Worm (Caenorhabditis elegans) whole organism, mixed stage, embryonic: ENCODE results near the gene W02H3.1.

Experiments
- M03D4.4 ChIP-seq: sonication (generic microtip); optimal IDR thresholded peaks from 2 replicates; lab custom pipeline; 2017; ENCODE audit warnings: mild to moderate bottlenecking, missing genetic modification characterization, missing compliant biosample characterization
- bed-3 ChIP-seq: fragments of 200-800 bp; sonication (Bioruptor generic); optimal IDR thresholded peaks from 3 replicates; lab custom pipeline; 2018; ENCODE audit warnings: mild to moderate bottlenecking, missing genetic modification characterization, moderate library complexity, missing compliant biosample characterization
- blmp-1 ChIP-seq: fragments of 150-350 bp; optimal IDR thresholded peaks from 2 replicates; lab custom pipeline; 2014; ENCODE audit warnings: missing biosample characterization, missing genetic modification characterization
- ceh-43 ChIP-seq: fragments of 200-800 bp; sonication (Bioruptor generic); optimal IDR thresholded peaks from 2 replicates; lab custom pipeline; 2018; ENCODE audit warnings: mild to moderate bottlenecking, missing genetic modification characterization, moderate library complexity, missing compliant biosample characterization
- ceh-83 ChIP-seq: fragments of 200-800 bp; sonication (Bioruptor generic); optimal IDR thresholded peaks from 2 replicates; lab custom pipeline; 2018; ENCODE audit warnings: mild to moderate bottlenecking, missing genetic modification characterization, missing compliant biosample characterization
- ces-1 ChIP-seq: fragments of 150-350 bp; optimal IDR thresholded peaks from 2 replicates; lab custom pipeline; 2014; ENCODE audit warnings: missing biosample characterization, missing genetic modification reagents, missing genetic modification characterization
- cnd-1 ChIP-seq: fragments of 200-800 bp; sonication (Bioruptor generic); optimal IDR thresholded peaks from 2 replicates; lab custom pipeline; 2018; ENCODE audit warnings: mild to moderate bottlenecking, missing genetic modification characterization, missing compliant biosample characterization
- drap-1 ChIP-seq: fragments of 200-800 bp; sonication (Bioruptor generic); optimal IDR thresholded peaks from 3 replicates; lab custom pipeline; 2018; ENCODE audit warnings: mild to moderate bottlenecking, missing genetic modification characterization, missing compliant biosample characterization
- elt-1 ChIP-seq: sonication (generic microtip); optimal IDR thresholded peaks from 2 replicates; lab custom pipeline; 2017; ENCODE audit warnings: missing genetic modification characterization, mild to moderate bottlenecking, missing compliant biosample characterization, antibody characterized with exemption, moderate library complexity, borderline replicate concordance; ENCODE audit not compliant: insufficient read depth
- elt-3 ChIP-seq: fragments of 150-350 bp; optimal IDR thresholded peaks from 2 replicates; lab custom pipeline; 2014; ENCODE audit warnings: missing biosample characterization, missing genetic modification characterization
- flh-1 ChIP-seq: fragments of 200-800 bp; sonication (Bioruptor generic); optimal IDR thresholded peaks from 2 replicates; lab custom pipeline; 2018; ENCODE audit warnings: mild to moderate bottlenecking, missing genetic modification characterization, moderate library complexity, missing compliant biosample characterization
- ham-2 ChIP-seq: fragments of 200-800 bp; sonication (Bioruptor generic); optimal IDR thresholded peaks from 2 replicates; lab custom pipeline; 2018; ENCODE audit warnings: mild to moderate bottlenecking, missing genetic modification characterization, missing compliant biosample characterization
- hlh-1 ChIP-seq: fragments of 150-350 bp; optimal IDR thresholded peaks from 2 replicates; lab custom pipeline; 2014; ENCODE audit warnings: missing biosample characterization, missing genetic modification reagents, missing genetic modification characterization
- lin-13 ChIP-seq: fragments of 150-350 bp; optimal IDR thresholded peaks from 2 replicates; lab custom pipeline; 2014; ENCODE audit warnings: missing biosample characterization, missing genetic modification characterization
- lsy-2 ChIP-seq: fragments of 150-350 bp; optimal IDR thresholded peaks from 2 replicates; lab custom pipeline; 2014; ENCODE audit warnings: missing biosample characterization, missing genetic modification characterization
- mep-1 ChIP-seq: fragments of 150-350 bp; optimal IDR thresholded peaks from 2 replicates; lab custom pipeline; 2017; ENCODE audit warnings: missing biosample characterization, missing genetic modification reagents, missing genetic modification characterization, inconsistent platforms
- nhr-12 ChIP-seq: fragments of 150-350 bp; optimal IDR thresholded peaks from 2 replicates; lab custom pipeline; 2014; ENCODE audit warnings: missing biosample characterization, missing genetic modification characterization
- nhr-2 ChIP-seq: fragments of 150-350 bp; optimal IDR thresholded peaks from 2 replicates; lab custom pipeline; 2014; ENCODE audit warnings: missing biosample characterization, missing genetic modification characterization
- nhr-237 ChIP-seq: fragments of 150-350 bp; optimal IDR thresholded peaks from 2 replicates; lab custom pipeline; 2014; ENCODE audit warnings: missing biosample characterization, missing genetic modification characterization
- nhr-76 ChIP-seq: sonication (generic microtip); optimal IDR thresholded peaks from 2 replicates; lab custom pipeline; 2017; ENCODE audit warnings: missing biosample characterization, missing genetic modification characterization
- pha-4 ChIP-seq: fragments of 150-350 bp; optimal IDR thresholded peaks from 2 replicates; lab custom pipeline; 2018; ENCODE audit warnings: missing biosample characterization, missing genetic modification reagents, missing genetic modification characterization
- sem-2 ChIP-seq: fragments of 200-800 bp; sonication (Bioruptor generic); optimal IDR thresholded peaks from 2 replicates; lab custom pipeline; 2018; ENCODE audit warnings: mild to moderate bottlenecking, missing genetic modification characterization, missing compliant biosample characterization
- unc-120 ChIP-seq: sonication (generic microtip); optimal IDR thresholded peaks from 2 replicates; lab custom pipeline; 2017; ENCODE audit warnings: missing genetic modification characterization, missing compliant biosample characterization; ENCODE audit not compliant: poor library complexity, severe bottlenecking
- unc-39 ChIP-seq: fragments of 150-350 bp; optimal IDR thresholded peaks from 2 replicates; lab custom pipeline; 2014; ENCODE audit warnings: missing biosample characterization, missing genetic modification characterization
- unc-62 ChIP-seq: fragments of 150-350 bp; optimal IDR thresholded peaks from 2 replicates; lab custom pipeline; 2014; ENCODE audit warnings: missing biosample characterization, missing genetic modification reagents, missing genetic modification characterization
- ztf-11 ChIP-seq: fragments of 150-350 bp; optimal IDR thresholded peaks from 2 replicates; lab custom pipeline; 2014; ENCODE audit warnings: missing biosample characterization, missing genetic modification characterization

W02H3.1 gene

DNA sequence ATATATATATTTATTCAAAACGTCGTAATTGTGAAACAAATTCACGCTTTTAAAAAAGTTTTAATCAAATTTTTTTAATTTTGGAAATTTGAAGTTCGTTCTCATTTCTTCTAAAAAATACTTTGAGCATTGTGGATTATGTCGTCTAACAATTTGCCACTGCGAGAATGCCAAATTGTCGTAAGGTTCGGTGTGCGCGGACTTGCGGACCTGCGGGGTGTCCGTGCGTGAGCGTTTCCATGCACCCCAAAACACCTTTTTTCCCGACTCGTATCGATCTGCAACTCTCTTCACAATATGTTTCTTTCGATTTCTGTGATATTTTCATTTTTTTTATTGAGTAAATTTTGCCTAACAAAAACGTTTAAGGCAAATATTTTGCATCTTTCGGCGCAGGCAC lies 32.6 kb downstream of the W02H3.1 start:
- no peak for TF ChIP-seq hlh-1 (tag; lab: Kevin White, UChicago)
- peak; percentile 22 for TF ChIP-seq lin-13 (tag; lab: Kevin White, UChicago)
- no peak for TF ChIP-seq elt-3 (tag; lab: Kevin White, UChicago)

DNA sequence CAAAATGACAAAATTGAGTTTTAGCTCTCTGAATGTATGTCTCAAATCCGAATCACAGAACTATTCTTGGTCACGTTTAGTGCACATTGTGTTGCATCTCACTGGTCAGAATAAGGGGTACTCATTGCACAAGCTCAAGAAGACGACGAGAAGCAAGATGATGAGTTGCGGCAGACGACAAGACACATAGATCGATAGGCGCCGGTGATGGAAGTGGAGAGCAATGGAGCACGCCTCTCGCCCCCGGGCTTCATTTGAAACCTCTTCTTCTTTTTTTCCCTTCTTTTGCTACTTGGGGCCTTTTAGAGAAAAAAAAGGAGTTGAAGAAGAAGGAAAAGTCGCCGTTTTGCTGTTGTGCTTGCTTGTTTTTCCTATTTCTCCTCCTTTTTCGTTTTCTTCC lies 36.9 kb downstream of the W02H3.1 start, which contains the start of gene apt-9:
Gene apt-9, plus strand, starts transcription at position 194 of the 400 bp plus-strand sequence.
- TF ChIP-seq M03D4.4 (tag; lab: Kevin White, UChicago) (no peak), ces-1 (peak; percentile 52)

ce11 chrX:11067256-11067655 lies 38.0 kb downstream of the W02H3.1 start:
- TF ChIP-seq elt-1 (tag; lab: Kevin White, UChicago) = peak; percentile 5
- peak; percentile 44 for TF ChIP-seq blmp-1 (tag; lab: Kevin White, UChicago)
- no peak for TF ChIP-seq cnd-1 (tag; lab: Kevin White, UChicago)
- TF ChIP-seq ceh-43 (GFP tag; lab: Kevin White, UChicago) = no peak
- TF ChIP-seq ham-2 = peak; percentile 33

- TF ChIP-seq unc-62 (GFP tag; lab: Kevin White, UChicago) (peak; percentile 57), elt-3 (tag; lab: Kevin White, UChicago) (peak; percentile 57), elt-1 (tag; lab: Kevin White, UChicago) (peak; percentile 5), ham-2 (peak; percentile 83), lsy-2 (tag; lab: Kevin White, UChicago) (no peak), blmp-1 (tag; lab: Kevin White, UChicago) (peak; percentile 98)
Observed at ce11 chrX:11064799-11065198, 40.5 kb downstream of the W02H3.1 start, which contains the start of gene lpr-4. Gene lpr-4 (plus strand): TSS chrX:11065126.

DNA sequence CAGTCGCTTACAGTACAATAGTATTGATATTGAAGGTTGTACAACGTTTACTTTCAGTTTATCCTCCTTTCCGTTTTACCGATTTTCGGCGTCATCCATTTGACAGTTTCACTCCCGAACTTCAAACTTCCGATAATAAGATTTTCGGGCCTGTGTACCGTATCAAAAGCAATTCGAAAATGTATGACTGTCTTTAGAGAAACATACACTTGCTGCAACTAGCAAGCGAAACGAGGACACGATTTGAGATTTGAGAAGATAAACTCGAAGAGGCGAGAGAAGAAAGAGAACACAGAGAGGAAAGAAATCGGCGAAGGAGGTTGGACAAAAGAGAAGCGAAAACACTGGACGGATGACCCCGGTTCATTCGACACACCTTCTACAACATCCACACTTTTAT lies 43.4 kb downstream of the W02H3.1 start, which contains the start of gene lpr-5:
Gene lpr-5, plus strand, starts transcription at position 220 of the 400 bp plus-strand sequence.
- TF ChIP-seq drap-1 (GFP tag; lab: Kevin White, UChicago) (no peak), elt-1 (tag; lab: Kevin White, UChicago) (no peak), blmp-1 (tag; lab: Kevin White, UChicago) (peak; percentile 4), ham-2 (peak; percentile 9)
- TF ChIP-seq, all 35 proteins: peak for 2

- TF ChIP-seq ceh-83 (GFP tag; lab: Kevin White, UChicago) (no peak), M03D4.4 (tag; lab: Kevin White, UChicago) (no peak), ztf-11 (no peak), flh-1 (GFP tag; lab: Kevin White, UChicago) (no peak), blmp-1 (tag; lab: Kevin White, UChicago) (peak; percentile 59), unc-120 (no peak), bed-3 (GFP tag; lab: Kevin White, UChicago) (no peak), unc-62 (GFP tag; lab: Kevin White, UChicago) (peak; percentile 55), ces-1 (no peak)
Observed at ce11 chrX:11060940-11061339, 44.3 kb downstream of the W02H3.1 start.

- TF ChIP-seq flh-1 (GFP tag; lab: Kevin White, UChicago) (no peak), unc-120 (no peak), sem-2 (GFP tag; lab: Kevin White, UChicago) (no peak), nhr-76 (tag; lab: Kevin White, UChicago) (no peak), unc-39 (tag; lab: Kevin White, UChicago) (no peak), ces-1 (no peak), lsy-2 (tag; lab: Kevin White, UChicago) (no peak), ceh-43 (GFP tag; lab: Kevin White, UChicago) (peak; percentile 36)
Observed at ce11 chrX:11059744-11060143, 45.5 kb downstream of the W02H3.1 start, which contains the start of gene lpr-6. Gene lpr-6 (plus strand): TSS chrX:11059994.

DNA sequence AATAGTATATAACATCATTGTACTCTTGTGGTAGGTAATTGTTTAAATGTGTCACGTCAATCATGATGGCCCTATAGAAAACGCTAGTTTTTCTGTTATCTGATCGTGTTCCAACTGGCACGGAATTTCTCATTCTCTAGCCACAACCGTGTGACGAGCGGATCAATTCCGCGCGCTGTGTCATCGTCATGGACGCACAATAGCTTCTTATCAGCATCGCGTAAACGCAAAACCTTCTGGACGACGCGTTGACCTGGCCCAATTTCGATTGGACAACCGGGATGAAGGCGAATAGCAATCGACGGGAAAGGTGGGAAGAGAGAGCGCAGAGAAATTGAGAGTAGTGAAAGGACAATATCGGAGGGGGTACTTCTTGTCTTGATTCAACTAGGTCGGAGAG lies 48.2 kb downstream of the W02H3.1 start, which contains the start of gene lpr-3:
Gene lpr-3, plus strand, starts transcription at position 374 of the 400 bp plus-strand sequence.
- TF ChIP-seq unc-120 (no peak), unc-62 (GFP tag; lab: Kevin White, UChicago) (peak; percentile 60), nhr-76 (tag; lab: Kevin White, UChicago) (no peak), elt-3 (tag; lab: Kevin White, UChicago) (peak; percentile 42), lsy-2 (tag; lab: Kevin White, UChicago) (no peak), blmp-1 (tag; lab: Kevin White, UChicago) (peak; percentile 94), ces-1 (no peak), cnd-1 (tag; lab: Kevin White, UChicago) (no peak), nhr-2 (no peak), lin-13 (tag; lab: Kevin White, UChicago) (no peak), ham-2 (peak; percentile 96), elt-1 (tag; lab: Kevin White, UChicago) (peak; percentile 90), nhr-12 (tag; lab: Kevin White, UChicago) (no peak), hlh-1 (tag; lab: Kevin White, UChicago) (no peak), mep-1 (no peak), nhr-237 (tag; lab: Kevin White, UChicago) (no peak), pha-4 (no peak), ceh-43 (GFP tag; lab: Kevin White, UChicago) (no peak), unc-39 (tag; lab: Kevin White, UChicago) (no peak)
